Fruit fly (Drosophila melanogaster) ovary, adult (tissue): ENCODE measurements around the gene CG7518.

Experiments used
- CG17801 ChIP-seq: fragments of 200-800 bp; optimal IDR thresholded peaks from 2 replicates; lab custom pipeline; 2019; ENCODE audit warnings: missing biosample characterization, mild to moderate bottlenecking, missing genetic modification characterization, moderate library complexity; ENCODE audit not compliant: partially characterized antibody

CG7518 gene

DNA sequence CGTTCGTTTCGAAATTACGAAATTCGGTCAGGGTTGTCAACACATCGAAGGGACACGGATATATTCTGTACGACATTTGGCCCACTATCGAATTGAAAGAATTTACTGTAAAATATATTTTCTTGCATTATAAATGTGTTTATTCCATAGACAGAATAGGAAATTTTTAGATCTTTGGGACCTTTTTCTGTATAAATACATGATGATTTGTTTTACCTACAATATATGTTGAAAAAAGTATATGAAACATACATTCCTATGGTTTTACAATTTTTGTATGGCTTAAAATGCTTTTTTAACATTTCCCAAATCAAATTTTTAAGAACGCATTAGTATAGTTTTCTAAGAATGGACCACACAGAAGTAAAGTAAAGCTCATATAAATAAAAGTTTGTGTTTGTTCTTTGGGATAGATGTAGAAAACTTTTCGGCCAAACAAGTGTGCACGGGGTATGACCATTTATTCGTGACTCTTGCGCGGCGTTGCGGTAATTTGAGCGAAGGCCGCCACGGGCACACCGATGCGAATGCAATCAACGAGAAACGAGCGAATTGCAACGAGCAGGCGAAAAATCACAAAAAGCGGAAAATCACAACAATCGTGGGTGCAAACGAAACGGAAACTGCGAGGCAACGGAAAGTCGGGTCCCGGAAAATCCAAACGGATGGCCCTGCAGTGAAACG is at the start of gene CG7518, which contains the start of the genes CG17327 and CG44194:
Gene CG7518, plus strand, starts transcription at position 540 of the 684 bp plus-strand sequence.
Gene CG17327, minus strand, starts transcription at position 177 of the 684 bp plus-strand sequence.
Gene CG44194, minus strand, starts transcription at position 177 of the 684 bp plus-strand sequence.
- TF ChIP-seq CG17801 = no peak

DNA sequence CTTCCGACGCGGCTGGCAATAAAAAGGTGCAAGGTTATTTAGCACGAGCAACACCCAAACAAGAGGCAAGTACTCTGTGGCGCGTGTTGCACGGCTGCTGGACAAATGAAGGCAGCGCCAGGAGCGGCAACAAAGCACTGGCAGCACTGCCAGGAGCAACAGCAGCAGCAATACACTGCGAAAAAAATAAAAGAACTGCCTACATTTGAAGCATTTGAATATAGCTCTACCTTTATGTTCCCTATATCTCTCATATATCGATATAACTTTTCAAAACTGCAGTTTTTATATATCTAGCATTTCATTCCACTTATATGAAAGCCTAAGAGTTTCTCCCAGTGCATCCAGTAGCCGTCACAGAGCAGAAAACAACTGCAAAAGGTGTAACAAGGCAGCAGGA is 40.5 kb upstream of the CG7518 start:
- TF ChIP-seq CG17801 = no peak

DNA sequence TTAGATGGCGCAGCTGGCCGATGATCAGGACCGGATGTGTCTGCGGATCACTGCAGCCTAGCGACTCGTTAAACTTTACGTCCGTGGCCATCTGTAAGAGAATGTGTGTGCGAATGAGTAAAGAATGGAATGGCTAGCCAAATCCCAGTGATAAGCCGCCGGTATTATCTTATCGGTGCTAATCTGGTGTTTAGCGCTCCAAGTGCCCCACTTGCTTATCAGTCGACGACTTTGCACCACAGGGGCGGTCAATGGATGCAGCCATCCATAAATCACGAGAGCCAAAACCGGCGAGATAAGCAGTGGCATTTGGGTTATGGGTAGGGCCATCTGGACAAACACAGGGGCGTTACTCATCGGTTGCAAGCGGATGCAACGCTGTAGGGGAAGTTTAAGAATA is 37.7 kb upstream of the CG7518 start:
- TF ChIP-seq CG17801 = no peak

DNA sequence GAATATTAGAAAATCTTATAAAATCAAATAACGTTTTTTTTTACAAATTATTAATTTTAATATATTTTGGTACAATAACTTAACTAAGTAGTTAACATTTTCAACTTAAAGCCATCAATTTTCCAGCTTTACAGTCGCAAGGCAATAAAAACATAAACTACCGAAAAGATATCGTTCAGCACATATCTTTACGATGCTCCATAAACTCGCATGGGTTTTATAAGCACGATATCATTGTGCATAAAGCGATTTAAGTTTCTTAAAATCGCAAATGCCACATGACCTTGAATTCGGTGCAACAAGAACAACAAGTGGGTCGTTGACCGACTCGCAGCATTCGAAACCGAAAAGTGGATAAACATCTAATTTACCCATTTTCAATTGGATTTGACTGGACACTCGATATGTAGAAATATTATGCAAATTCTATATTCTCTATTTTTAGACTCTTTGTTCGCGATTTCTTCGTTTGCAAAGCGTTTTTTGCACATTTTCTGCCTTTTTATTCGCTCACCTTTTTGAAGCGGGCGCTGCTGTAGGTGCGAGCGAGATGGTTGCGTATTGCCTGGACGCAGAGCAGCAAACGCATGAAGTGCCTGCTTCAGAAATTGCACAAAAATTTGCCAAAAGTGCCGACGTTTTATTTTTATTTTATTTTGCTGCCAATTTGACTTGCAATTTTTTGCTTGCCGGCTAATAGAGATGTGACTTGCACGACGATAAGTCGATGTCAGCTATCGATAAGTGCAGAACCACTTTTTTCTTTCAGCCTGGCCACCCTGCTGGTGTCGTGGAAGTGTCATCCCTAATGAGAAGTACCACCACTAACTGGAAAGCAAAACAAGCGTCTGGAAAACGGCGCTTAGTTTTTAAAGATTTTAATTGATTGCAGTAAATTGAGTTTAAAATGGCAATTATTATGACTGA is 36.7 kb upstream of the CG7518 start, which contains the start of gene Spc25:
Gene Spc25, plus strand, starts transcription at position 817 of the 927 bp plus-strand sequence.
- peak; percentile 15 for TF ChIP-seq CG17801

DNA sequence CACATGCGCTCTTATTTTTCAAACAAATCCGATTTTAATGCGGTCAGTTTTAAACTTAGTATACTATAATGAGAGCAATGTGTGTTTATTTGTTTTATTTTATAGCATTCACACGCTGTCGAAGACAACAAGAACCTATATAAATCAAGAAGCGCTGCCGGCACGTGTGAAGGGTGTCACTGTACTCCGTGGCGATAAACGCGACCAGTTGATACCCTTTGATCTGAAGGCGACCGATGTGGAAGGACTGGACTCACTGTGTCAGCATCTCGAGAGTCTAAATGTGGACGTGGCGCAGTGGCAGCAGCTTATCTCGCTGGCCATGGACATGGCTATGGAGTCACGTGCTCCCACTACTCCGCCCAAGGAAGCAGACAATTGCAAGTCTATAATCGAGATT is 35.3 kb upstream of the CG7518 start:
- TF ChIP-seq CG17801 = no peak

DNA sequence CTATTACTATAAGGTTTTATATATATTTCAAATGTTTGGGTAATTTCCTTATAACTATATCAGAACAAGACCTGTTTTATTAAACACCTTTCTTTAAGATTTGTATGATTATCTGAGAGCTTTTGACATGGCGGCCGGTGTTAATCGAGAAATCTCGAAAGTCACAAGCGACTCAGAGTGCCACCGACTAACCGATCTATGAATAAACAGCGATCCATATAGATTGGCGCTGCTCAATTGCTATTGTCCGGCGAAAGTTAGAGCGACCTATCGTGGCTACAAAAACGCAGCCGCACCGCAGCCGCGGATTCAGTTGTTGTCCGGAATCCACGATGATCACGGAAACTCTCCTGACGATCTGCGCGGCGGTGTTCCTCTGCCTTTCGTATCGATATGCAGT is 34.4 kb upstream of the CG7518 start, which contains the start of gene Cyp304a1:
Gene Cyp304a1, plus strand, starts transcription at position 301 of the 400 bp plus-strand sequence.
- no peak for TF ChIP-seq CG17801

DNA sequence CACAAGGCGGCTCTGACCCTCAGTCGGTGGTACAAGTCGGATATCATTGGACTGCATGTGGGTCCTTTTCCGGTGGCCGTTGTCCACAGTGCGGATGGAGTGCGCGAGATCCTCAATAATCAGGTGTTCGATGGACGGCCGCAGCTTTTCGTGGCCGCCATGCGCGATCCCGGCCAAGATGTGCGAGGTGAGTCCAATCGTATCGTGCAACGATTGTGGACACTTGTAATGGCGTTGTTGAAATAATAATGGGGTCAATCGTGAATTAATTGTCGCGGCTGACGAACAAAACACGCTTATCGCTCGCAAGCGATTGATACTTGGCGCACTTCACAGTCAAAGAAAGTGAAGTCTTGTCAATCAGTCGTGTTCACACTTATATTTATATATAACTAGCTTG is 33.8 kb upstream of the CG7518 start:
- TF ChIP-seq CG17801 = no peak

DNA sequence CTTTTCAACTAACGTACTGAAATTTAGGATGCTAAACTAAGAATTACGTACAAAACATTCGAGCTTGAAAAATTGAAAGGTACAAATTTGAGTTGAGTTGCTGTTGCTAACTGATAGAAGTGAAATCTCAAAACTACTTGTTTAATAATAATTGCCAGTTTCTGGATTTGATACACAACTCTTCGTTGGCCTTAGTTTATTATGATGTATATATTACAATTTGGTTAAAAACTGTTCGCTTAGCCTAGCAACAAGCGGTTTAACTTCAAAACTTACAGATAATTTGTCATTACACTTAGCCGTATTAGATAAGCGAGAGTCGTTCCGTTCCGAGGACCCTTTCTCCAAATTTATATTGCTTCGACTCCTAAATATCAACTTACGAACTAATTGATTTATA is 30.3 kb upstream of the CG7518 start, which contains the start of the genes CG14384 and grsm:
Gene CG14384, minus strand, starts transcription at position 101 of the 400 bp plus-strand sequence.
Gene grsm, minus strand, starts transcription at position 101 of the 400 bp plus-strand sequence.
- no peak for TF ChIP-seq CG17801

DNA sequence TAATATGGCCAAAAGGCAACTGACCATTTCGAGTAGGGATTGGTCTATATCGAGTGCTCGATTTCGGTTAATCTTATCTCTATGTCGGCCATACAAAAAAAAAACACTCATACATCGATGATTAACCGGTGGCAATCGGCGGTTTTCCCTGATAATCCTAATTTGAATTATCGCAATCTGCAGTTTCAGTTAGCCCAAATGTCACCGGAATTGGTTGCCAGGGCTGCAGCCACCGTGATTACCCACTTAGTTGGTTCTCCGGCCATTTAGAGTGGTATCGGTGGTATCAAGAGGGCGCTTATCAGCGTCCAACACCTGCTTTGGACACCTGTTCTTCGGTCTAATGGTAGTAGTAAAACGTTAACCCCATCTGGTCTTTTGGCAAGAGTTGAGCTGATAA is 25.8 kb upstream of the CG7518 start:
- no peak for TF ChIP-seq CG17801

DNA sequence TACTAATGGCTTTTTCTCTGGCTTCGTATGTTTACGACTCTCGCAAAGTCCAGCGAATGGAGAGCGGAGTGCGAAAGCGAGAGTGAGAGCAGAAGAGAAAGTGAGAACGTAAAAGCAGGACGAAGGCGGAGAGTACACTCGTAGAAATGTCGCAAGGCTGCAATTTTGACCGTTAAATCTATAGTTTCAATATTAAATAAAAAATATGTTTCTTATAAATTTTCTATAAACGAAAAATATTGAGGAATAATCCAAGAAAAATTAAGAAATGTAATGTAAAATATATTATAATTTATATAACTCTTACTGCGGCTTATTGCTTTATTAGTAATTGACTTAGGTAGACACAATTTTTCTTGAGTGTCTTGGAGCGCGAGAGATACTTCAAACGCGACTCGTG is 23.4 kb upstream of the CG7518 start:
- no peak for TF ChIP-seq CG17801

DNA sequence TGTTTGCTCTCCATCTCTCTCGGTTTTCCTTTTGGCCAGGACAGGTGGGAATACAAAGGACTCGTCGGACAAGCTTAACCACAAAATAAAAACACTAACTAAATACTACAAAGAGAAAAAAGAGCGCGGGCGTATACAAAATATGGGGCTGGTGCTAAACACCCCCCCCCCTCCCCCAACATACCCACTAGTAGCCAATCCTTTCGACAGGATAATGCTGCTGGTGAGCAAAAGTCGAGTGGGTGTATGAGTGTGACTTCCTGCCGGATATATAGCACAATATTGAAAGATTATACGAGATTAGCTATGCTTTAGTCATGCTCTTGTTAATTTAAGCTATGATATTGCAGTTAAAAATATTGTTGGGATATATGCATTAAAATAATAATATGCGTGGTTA is 22.7 kb upstream of the CG7518 start:
- TF ChIP-seq CG17801 = no peak

DNA sequence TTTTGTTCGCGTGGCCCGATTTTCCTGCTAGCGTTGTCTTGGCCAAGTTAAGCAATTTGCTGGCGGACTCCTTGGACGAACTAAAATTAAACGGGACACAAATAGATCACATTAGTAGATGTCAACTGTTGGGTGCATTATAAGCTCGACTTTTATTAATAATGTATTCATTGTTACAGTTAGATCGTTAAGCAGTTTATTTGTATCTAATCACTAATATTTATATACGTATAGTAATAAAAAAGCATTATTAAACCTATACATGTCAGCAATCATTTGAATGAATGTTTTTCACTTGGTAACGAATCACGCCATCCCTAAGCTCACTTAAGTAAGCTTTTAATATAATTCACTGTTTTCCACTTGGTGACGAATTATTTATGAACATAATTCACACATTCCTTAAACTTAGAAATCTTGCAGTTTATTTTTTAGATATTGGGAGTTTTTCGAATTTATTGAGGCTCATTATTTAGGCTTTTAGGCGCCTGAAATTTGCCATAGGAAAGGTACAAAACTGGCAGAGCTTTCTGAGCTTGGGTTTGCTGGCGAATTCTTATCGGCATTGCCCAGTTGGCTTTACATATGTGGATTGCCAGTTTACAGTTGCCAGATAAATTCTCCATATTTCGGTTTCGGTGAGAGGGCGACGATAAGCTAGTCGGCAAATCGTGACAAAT is 20.4 kb upstream of the CG7518 start, which contains the start of the genes CG7381 and CG7091:
Gene CG7381, minus strand, starts transcription at position 101 of the 680 bp plus-strand sequence.
Gene CG7091, plus strand, starts transcription at position 630 of the 680 bp plus-strand sequence.
- TF ChIP-seq CG17801 = no peak

DNA sequence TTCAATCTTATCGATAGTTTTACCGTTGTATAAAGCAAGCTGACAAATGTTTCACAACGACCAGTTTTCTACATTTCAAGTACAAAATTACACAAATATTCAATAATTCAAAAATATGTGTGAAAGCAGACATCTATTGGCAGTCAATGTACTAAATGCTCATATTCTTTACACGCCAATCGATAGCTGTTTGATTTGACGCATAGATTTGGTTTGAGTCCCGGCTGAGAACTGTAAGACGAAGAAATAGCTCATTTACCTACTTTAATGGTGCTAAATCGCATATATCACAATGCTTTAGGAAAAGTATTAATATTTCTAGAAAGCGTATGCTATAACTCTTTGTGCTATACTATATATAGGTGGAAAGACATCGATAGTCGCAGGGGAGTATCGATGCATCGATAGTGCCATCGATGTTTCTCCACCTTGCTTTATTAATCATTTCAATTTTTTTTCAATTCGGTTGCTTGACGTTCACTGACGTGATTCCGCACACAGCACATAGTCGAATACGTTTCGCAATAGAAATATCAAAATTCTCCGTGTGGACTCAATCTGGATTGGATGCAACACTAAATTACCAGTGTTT is 17.2 kb upstream of the CG7518 start, which contains the start of gene Paip2:
Gene Paip2, plus strand, starts transcription at position 165 of the 592 bp plus-strand sequence.
- no peak for TF ChIP-seq CG17801

DNA sequence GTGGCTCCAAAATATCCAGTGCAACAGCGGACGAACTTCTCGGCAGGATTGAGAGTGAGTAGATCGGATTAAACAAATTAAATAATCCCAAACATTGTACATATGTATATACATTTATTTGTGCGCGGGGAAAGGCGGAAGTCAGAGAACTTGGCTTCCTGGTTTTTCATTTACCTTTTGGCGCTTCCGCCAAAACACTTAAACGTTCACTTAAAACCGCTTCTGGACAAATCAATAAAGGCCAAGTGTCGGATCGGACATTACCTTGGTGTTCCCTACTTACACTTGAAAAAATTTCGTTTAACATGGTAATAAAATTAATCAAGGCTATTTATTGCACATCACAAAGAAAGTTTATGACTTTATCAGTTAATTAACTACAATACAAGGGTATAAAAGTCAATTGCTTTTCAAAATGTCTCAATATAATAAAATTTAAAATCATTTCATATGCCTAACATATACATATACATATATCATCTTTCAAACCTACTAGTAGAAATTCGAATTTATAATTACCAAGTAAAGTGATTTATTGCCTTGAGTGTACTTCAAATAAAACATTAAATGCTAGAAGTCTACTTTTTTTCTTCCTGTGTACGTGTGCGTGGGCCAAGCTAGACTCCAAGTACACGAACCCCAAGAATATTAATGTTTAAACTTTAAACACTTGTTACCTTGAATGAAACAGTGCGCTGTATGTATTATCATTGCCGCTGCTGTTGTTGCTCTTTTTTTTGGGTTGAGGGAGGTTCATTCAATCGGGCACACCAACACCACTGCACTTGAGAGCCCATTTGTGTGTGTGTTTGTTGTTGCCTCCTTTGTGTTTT is 16.3 kb upstream of the CG7518 start:
- TF ChIP-seq CG17801 = peak; percentile 72
